Worm (Caenorhabditis elegans) whole organism, early embryonic: ENCODE results near the gene F19B10.6.

Experiments used
- B0310.2 ChIP-seq: sonication (generic microtip); optimal IDR thresholded peaks from 2 replicates; lab custom pipeline; 2016; ENCODE audit warnings: mild to moderate bottlenecking, missing genetic modification characterization, missing compliant biosample characterization
- F13C5.2 ChIP-seq: sonication (generic microtip); optimal IDR thresholded peaks from 2 replicates; lab custom pipeline; 2017; ENCODE audit warnings: mild to moderate bottlenecking, missing genetic modification characterization, inconsistent platforms, missing compliant biosample characterization
- aly-1 ChIP-seq: sonication (generic microtip); optimal IDR thresholded peaks from 2 replicates; lab custom pipeline; 2016; ENCODE audit warnings: missing genetic modification characterization, missing compliant biosample characterization
- ama-1 ChIP-seq: fragments of 150-350 bp; optimal IDR thresholded peaks from 2 replicates; lab custom pipeline; 2014
- ceh-13 ChIP-seq: fragments of 200-800 bp; sonication (Bioruptor generic); optimal IDR thresholded peaks from 2 replicates; lab custom pipeline; 2018; ENCODE audit warnings: mild to moderate bottlenecking, missing genetic modification characterization, missing compliant biosample characterization
- ceh-36 ChIP-seq: sonication (generic microtip); optimal IDR thresholded peaks from 2 replicates; lab custom pipeline; 2016; ENCODE audit warnings: missing genetic modification characterization, inconsistent platforms, missing compliant biosample characterization
- ets-7 ChIP-seq: sonication (generic microtip); optimal IDR thresholded peaks from 2 replicates; lab custom pipeline; 2016; ENCODE audit warnings: missing genotype, missing genetic modification characterization, missing compliant biosample characterization
- flt-1 ChIP-seq: fragments of 200-800 bp; sonication (Bioruptor generic); IDR thresholded peaks from 2 replicates; pipeline ENCODE4 v1.3.6; 2022; ENCODE audit warnings: missing genetic modification characterization, missing compliant biosample characterization
- hmbx-1 ChIP-seq: sonication (generic microtip); optimal IDR thresholded peaks from 2 replicates; lab custom pipeline; 2016; ENCODE audit warnings: mild to moderate bottlenecking, missing genetic modification characterization, missing compliant biosample characterization
- hmg-4 ChIP-seq: fragments of 200-800 bp; sonication (Bioruptor generic); optimal IDR thresholded peaks from 2 replicates; lab custom pipeline; 2018; ENCODE audit warnings: mild to moderate bottlenecking, missing genetic modification characterization, missing compliant biosample characterization
- hnd-1 ChIP-seq: sonication (generic microtip); optimal IDR thresholded peaks from 2 replicates; lab custom pipeline; 2016; ENCODE audit warnings: missing genetic modification characterization, missing compliant biosample characterization
- pes-1 ChIP-seq: fragments of 200-800 bp; sonication (Bioruptor generic); IDR thresholded peaks from 2 replicates; pipeline ENCODE4 v1.3.6; 2022; ENCODE audit warnings: missing genetic modification reagents, missing genetic modification characterization, missing compliant biosample characterization
- scrt-1 ChIP-seq: fragments of 200-800 bp; sonication (Bioruptor generic); IDR thresholded peaks from 2 replicates; pipeline ENCODE4 v1.3.6; 2022; ENCODE audit warnings: missing genetic modification characterization, missing compliant biosample characterization
- sea-1 ChIP-seq: fragments of 200-800 bp; sonication (Bioruptor generic); conservative IDR thresholded peaks from 2 replicates; pipeline ENCODE4 v1.3.6; 2022; ENCODE audit warnings: missing genetic modification characterization, missing compliant biosample characterization
- tbx-11 ChIP-seq: fragments of 200-800 bp; sonication (Bioruptor generic); IDR thresholded peaks from 2 replicates; pipeline ENCODE4 v1.3.6; 2022; ENCODE audit warnings: missing genetic modification characterization, missing compliant biosample characterization
- tbx-37 ChIP-seq: fragments of 200-800 bp; sonication (Bioruptor generic); conservative IDR thresholded peaks from 2 replicates; pipeline ENCODE4 v1.3.6; 2022; ENCODE audit warnings: missing genetic modification reagents, missing genetic modification characterization, missing compliant biosample characterization
- tra-4 ChIP-seq: sonication (generic microtip); optimal IDR thresholded peaks from 2 replicates; lab custom pipeline; 2017; ENCODE audit warnings: missing genetic modification characterization, missing compliant biosample characterization

The F19B10.6 gene

ce11 chrII:3620862-3621261, 42.8 kb downstream of the F19B10.6 start:
- TF ChIP-seq ets-7 (tag; lab: Kevin White, UChicago) (no peak), flt-1 (no peak), hmg-4 (GFP tag; lab: Kevin White, UChicago) (no peak), hmbx-1 (no peak), sea-1 (no peak), F13C5.2 (no peak), scrt-1 (no peak), ceh-13 (no peak), ama-1 (lab: Kevin White, UChicago) (no peak), tbx-37 (GFP tag; lab: Robert Waterston, UW) (no peak), tbx-11 (GFP tag; lab: Robert Waterston, UW) (no peak), hnd-1 (tag; lab: Kevin White, UChicago) (no peak), aly-1 (tag; lab: Kevin White, UChicago) (no peak), tra-4 (tag; lab: Kevin White, UChicago) (no peak), ceh-36 (no peak), pes-1 (GFP tag; lab: Robert Waterston, UW) (no peak), B0310.2 (tag; lab: Kevin White, UChicago) (no peak)

ce11 chrII:3617512-3617911, 46.2 kb downstream of the F19B10.6 start, which contains the start of gene F40E12.1:
Gene F40E12.1, plus strand, starts transcription at chrII:3617812.
- TF ChIP-seq tbx-37 (GFP tag; lab: Robert Waterston, UW) (no peak), ama-1 (lab: Kevin White, UChicago) (no peak), F13C5.2 (no peak), tra-4 (tag; lab: Kevin White, UChicago) (no peak), sea-1 (no peak), ceh-13 (no peak), tbx-11 (GFP tag; lab: Robert Waterston, UW) (no peak), pes-1 (GFP tag; lab: Robert Waterston, UW) (no peak), scrt-1 (no peak), flt-1 (no peak), ets-7 (tag; lab: Kevin White, UChicago) (no peak), hmg-4 (GFP tag; lab: Kevin White, UChicago) (no peak), hnd-1 (tag; lab: Kevin White, UChicago) (no peak), hmbx-1 (no peak)

- TF ChIP-seq tra-4 (tag; lab: Kevin White, UChicago) = no peak
- TF ChIP-seq B0310.2 (tag; lab: Kevin White, UChicago) = no peak
- TF ChIP-seq hnd-1 (tag; lab: Kevin White, UChicago) = no peak
- TF ChIP-seq pes-1 (GFP tag; lab: Robert Waterston, UW) = no peak
- no peak for TF ChIP-seq sea-1
- no peak for TF ChIP-seq ama-1 (lab: Kevin White, UChicago)
- TF ChIP-seq tbx-37 (GFP tag; lab: Robert Waterston, UW) = no peak
- no peak for TF ChIP-seq F13C5.2
- TF ChIP-seq flt-1 = no peak
- no peak for TF ChIP-seq hmbx-1
- TF ChIP-seq ets-7 (tag; lab: Kevin White, UChicago) = no peak
Observed at ce11 chrII:3616615-3617014, 47.1 kb downstream of the F19B10.6 start.
